Worm (Caenorhabditis elegans) whole organism, early embryonic: Measurements from ENCODE around the gene nspa-10.

ENCODE experiments used
- aly-1 ChIP-seq: sonication (generic microtip); optimal IDR thresholded peaks from 2 replicates; lab custom pipeline; 2016; ENCODE audit warnings: missing genetic modification characterization, missing compliant biosample characterization
- ama-1 ChIP-seq: fragments of 150-350 bp; optimal IDR thresholded peaks from 2 replicates; lab custom pipeline; 2014
- ceh-13 ChIP-seq: fragments of 200-800 bp; sonication (Bioruptor generic); optimal IDR thresholded peaks from 2 replicates; lab custom pipeline; 2018; ENCODE audit warnings: mild to moderate bottlenecking, missing genetic modification characterization, missing compliant biosample characterization
- flt-1 ChIP-seq: fragments of 200-800 bp; sonication (Bioruptor generic); IDR thresholded peaks from 2 replicates; pipeline ENCODE4 v1.3.6; 2022; ENCODE audit warnings: missing genetic modification characterization, missing compliant biosample characterization
- pes-1 ChIP-seq: fragments of 200-800 bp; sonication (Bioruptor generic); IDR thresholded peaks from 2 replicates; pipeline ENCODE4 v1.3.6; 2022; ENCODE audit warnings: missing genetic modification reagents, missing genetic modification characterization, missing compliant biosample characterization
- sea-1 ChIP-seq: fragments of 200-800 bp; sonication (Bioruptor generic); conservative IDR thresholded peaks from 2 replicates; pipeline ENCODE4 v1.3.6; 2022; ENCODE audit warnings: missing genetic modification characterization, missing compliant biosample characterization
- tbx-11 ChIP-seq: fragments of 200-800 bp; sonication (Bioruptor generic); IDR thresholded peaks from 2 replicates; pipeline ENCODE4 v1.3.6; 2022; ENCODE audit warnings: missing genetic modification characterization, missing compliant biosample characterization

DNA sequence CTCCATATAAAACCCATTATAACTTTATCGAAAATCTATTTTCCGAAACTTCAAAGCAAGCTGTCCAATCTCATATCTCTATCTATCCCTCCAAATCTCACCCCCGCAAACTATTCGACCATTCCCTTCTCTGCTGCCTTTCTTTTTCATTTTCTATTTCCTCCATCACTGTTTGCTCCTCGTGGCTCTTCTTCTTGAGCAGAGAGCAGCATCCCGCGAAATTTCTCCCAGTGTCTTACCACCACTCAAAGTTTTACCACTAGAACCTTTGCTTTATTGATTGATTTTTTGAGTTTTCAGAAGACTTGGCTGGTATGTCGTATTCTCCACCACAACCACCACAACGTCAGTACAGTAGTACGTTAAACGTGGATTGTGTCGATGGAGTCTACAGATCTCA lies 20.9 kb downstream of the nspa-10 start, which contains the start of gene oig-3:
- TF ChIP-seq ama-1 (no peak), sea-1 (GFP tag; lab: Robert Waterston, UW) (no peak), aly-1 (tag; lab: Kevin White, UChicago) (no peak), flt-1 (GFP tag; lab: Robert Waterston, UW) (no peak), pes-1 (no peak), ceh-13 (GFP tag; lab: Kevin White, UChicago) (no peak), tbx-11 (no peak)
